Fruit fly (Drosophila melanogaster): ENCODE data around the gene CIA30.

- TF ChIP-seq pan (optimal IDR thresholded peaks at IDR 0.05) (no peak), Dfd (GFP tag; optimal IDR thresholded peaks at IDR 0.05) (no peak), psq (GFP tag; optimal IDR thresholded peaks at IDR 0.05) (no peak), Myc (optimal IDR thresholded peaks at IDR 0.05) (no peak), sv (GFP tag; optimal IDR thresholded peaks at IDR 0.05) (no peak), h (GFP tag; optimal IDR thresholded peaks at IDR 0.05) (no peak), OdsH (GFP tag; optimal IDR thresholded peaks at IDR 0.05) (no peak)
Measured at dm6 chr3R:29777213-29777612, 40.4 kb downstream of the CIA30 start.

Data from whole organism, wandering third instar larva.